Worm (Caenorhabditis elegans) whole organism, L3 larva: Measurements from ENCODE around the gene Y54G2A.49.

Source experiments
- ZK546.5 ChIP-seq: sonication (generic microtip); optimal IDR thresholded peaks from 2 replicates; lab custom pipeline; 2017; ENCODE audit warnings: missing biosample characterization, missing genetic modification characterization
- aly-2 ChIP-seq: fragments of 150-350 bp; optimal IDR thresholded peaks from 2 replicates; lab custom pipeline; 2014; ENCODE audit warnings: missing biosample characterization, missing genetic modification characterization
- ceh-82 ChIP-seq: fragments of 150-350 bp; optimal IDR thresholded peaks from 2 replicates; lab custom pipeline; 2014; ENCODE audit warnings: missing biosample characterization, missing genetic modification characterization
- daf-12 ChIP-seq: fragments of 150-350 bp; optimal IDR thresholded peaks from 2 replicates; lab custom pipeline; 2014; ENCODE audit warnings: missing biosample characterization, missing genetic modification reagents, missing genetic modification characterization
- egl-27 ChIP-seq: sonication (generic microtip); optimal IDR thresholded peaks from 4 replicates; lab custom pipeline; 2017; ENCODE audit warnings: missing biosample characterization, missing genetic modification reagents, missing genetic modification characterization
- egl-5 ChIP-seq: fragments of 150-350 bp; optimal IDR thresholded peaks from 2 replicates; lab custom pipeline; 2017; ENCODE audit warnings: missing biosample characterization, missing genetic modification reagents, missing genetic modification characterization, inconsistent platforms
- elt-2 ChIP-seq: sonication (generic microtip); optimal IDR thresholded peaks from 2 replicates; lab custom pipeline; 2016; ENCODE audit warnings: missing genetic modification reagents, mild to moderate bottlenecking, missing genetic modification characterization, missing compliant biosample characterization
- eor-1 ChIP-seq, 2 experiments: fragments of 150-350 bp; optimal IDR thresholded peaks; 2 replicates each; lab custom pipeline; 2014 to 2018; ENCODE audit warnings: missing biosample characterization in 2 of 2, missing genetic modification characterization in 2 of 2
- fkh-10 ChIP-seq: sonication (generic microtip); optimal IDR thresholded peaks from 2 replicates; lab custom pipeline; 2017; ENCODE audit warnings: missing biosample characterization, missing genetic modification reagents, missing genetic modification characterization
- fkh-2 ChIP-seq: fragments of 150-350 bp; optimal IDR thresholded peaks from 2 replicates; lab custom pipeline; 2014; ENCODE audit warnings: missing biosample characterization, missing genetic modification reagents, missing genetic modification characterization
- fos-1 ChIP-seq: fragments of 150-350 bp; optimal IDR thresholded peaks from 2 replicates; lab custom pipeline; 2014; ENCODE audit warnings: missing biosample characterization, missing genetic modification characterization
- hmg-11 ChIP-seq: sonication (generic microtip); optimal IDR thresholded peaks from 2 replicates; lab custom pipeline; 2016; ENCODE audit warnings: missing genetic modification characterization, missing compliant biosample characterization
- jun-1 ChIP-seq: fragments of 150-350 bp; optimal IDR thresholded peaks from 2 replicates; lab custom pipeline; 2014; ENCODE audit warnings: missing biosample characterization, missing genetic modification reagents, missing genetic modification characterization
- lin-15B ChIP-seq: fragments of 150-350 bp; optimal IDR thresholded peaks from 2 replicates; lab custom pipeline; 2014; ENCODE audit warnings: missing biosample characterization, missing genetic modification characterization
- lsy-12 ChIP-seq: sonication (generic microtip); optimal IDR thresholded peaks from 2 replicates; lab custom pipeline; 2016; ENCODE audit warnings: mild to moderate bottlenecking, missing genetic modification characterization, missing compliant biosample characterization
- mdl-1 ChIP-seq: fragments of 150-350 bp; optimal IDR thresholded peaks from 2 replicates; lab custom pipeline; 2014; ENCODE audit warnings: missing biosample characterization, missing genetic modification characterization
- mml-1 ChIP-seq: fragments of 150-350 bp; sonication (generic microtip); optimal IDR thresholded peaks from 3 replicates; lab custom pipeline; 2014; ENCODE audit warnings: missing biosample characterization, missing genetic modification characterization
- nfya-1 ChIP-seq: sonication (generic microtip); optimal IDR thresholded peaks from 2 replicates; lab custom pipeline; 2017; ENCODE audit warnings: missing genetic modification characterization, mild to moderate bottlenecking, missing compliant biosample characterization, antibody characterized with exemption, moderate library complexity; ENCODE audit not compliant: insufficient read depth
- nhr-11 ChIP-seq: fragments of 150-350 bp; optimal IDR thresholded peaks from 2 replicates; lab custom pipeline; 2014; ENCODE audit warnings: missing biosample characterization, missing genetic modification characterization
- nhr-12 ChIP-seq: fragments of 150-350 bp; optimal IDR thresholded peaks from 2 replicates; lab custom pipeline; 2014; ENCODE audit warnings: missing biosample characterization, missing genetic modification characterization
- nhr-23 ChIP-seq: fragments of 150-350 bp; optimal IDR thresholded peaks from 2 replicates; lab custom pipeline; 2014; ENCODE audit warnings: missing biosample characterization, missing genetic modification reagents, missing genetic modification characterization
- nhr-237 ChIP-seq: fragments of 150-350 bp; optimal IDR thresholded peaks from 2 replicates; lab custom pipeline; 2014; ENCODE audit warnings: missing biosample characterization, missing genetic modification characterization
- nhr-28 ChIP-seq: fragments of 150-350 bp; optimal IDR thresholded peaks from 2 replicates; lab custom pipeline; 2014; ENCODE audit warnings: missing biosample characterization, missing genetic modification characterization
- nhr-67 ChIP-seq: fragments of 150-350 bp; optimal IDR thresholded peaks from 2 replicates; lab custom pipeline; 2014; ENCODE audit warnings: missing biosample characterization, missing genetic modification characterization
- nhr-76 ChIP-seq: fragments of 150-350 bp; sonication (generic microtip); optimal IDR thresholded peaks from 5 replicates; lab custom pipeline; 2014; ENCODE audit warnings: missing biosample characterization, missing genetic modification characterization
- pqm-1 ChIP-seq: fragments of 150-350 bp; optimal IDR thresholded peaks from 2 replicates; lab custom pipeline; 2017; ENCODE audit warnings: missing biosample characterization, missing genetic modification characterization, inconsistent platforms
- sea-2 ChIP-seq: fragments of 150-350 bp; sonication (generic microtip); optimal IDR thresholded peaks from 4 replicates; lab custom pipeline; 2014; ENCODE audit warnings: missing biosample characterization, missing genetic modification reagents, missing genetic modification characterization
- skn-1 ChIP-seq: fragments of 150-350 bp; optimal IDR thresholded peaks from 2 replicates; lab custom pipeline; 2014; ENCODE audit warnings: missing biosample characterization, missing genetic modification characterization
- snpc-4 ChIP-seq: fragments of 150-350 bp; optimal IDR thresholded peaks from 2 replicates; lab custom pipeline; 2014; ENCODE audit warnings: missing biosample characterization, missing genetic modification characterization
- tbx-2 ChIP-seq: sonication (generic microtip); optimal IDR thresholded peaks from 2 replicates; lab custom pipeline; 2016; ENCODE audit warnings: mild to moderate bottlenecking, missing genetic modification characterization, missing compliant biosample characterization
- unc-39 ChIP-seq: sonication (generic microtip); optimal IDR thresholded peaks from 4 replicates; lab custom pipeline; 2017; ENCODE audit warnings: missing biosample characterization, missing genetic modification characterization
- unc-62 ChIP-seq: fragments of 150-350 bp; sonication (generic microtip); optimal IDR thresholded peaks from 4 replicates; lab custom pipeline; 2014; ENCODE audit warnings: missing biosample characterization, missing genetic modification reagents, missing genetic modification characterization
- zag-1 ChIP-seq: fragments of 150-350 bp; optimal IDR thresholded peaks from 2 replicates; lab custom pipeline; 2014; ENCODE audit warnings: missing biosample characterization, missing genetic modification characterization
- ztf-11 ChIP-seq: fragments of 150-350 bp; optimal IDR thresholded peaks from 2 replicates; lab custom pipeline; 2014; ENCODE audit warnings: missing biosample characterization, missing genetic modification characterization
- ztf-4 ChIP-seq: fragments of 150-350 bp; optimal IDR thresholded peaks from 2 replicates; lab custom pipeline; 2014; ENCODE audit warnings: missing biosample characterization, missing genetic modification characterization

Y54G2A.49 gene

DNA sequence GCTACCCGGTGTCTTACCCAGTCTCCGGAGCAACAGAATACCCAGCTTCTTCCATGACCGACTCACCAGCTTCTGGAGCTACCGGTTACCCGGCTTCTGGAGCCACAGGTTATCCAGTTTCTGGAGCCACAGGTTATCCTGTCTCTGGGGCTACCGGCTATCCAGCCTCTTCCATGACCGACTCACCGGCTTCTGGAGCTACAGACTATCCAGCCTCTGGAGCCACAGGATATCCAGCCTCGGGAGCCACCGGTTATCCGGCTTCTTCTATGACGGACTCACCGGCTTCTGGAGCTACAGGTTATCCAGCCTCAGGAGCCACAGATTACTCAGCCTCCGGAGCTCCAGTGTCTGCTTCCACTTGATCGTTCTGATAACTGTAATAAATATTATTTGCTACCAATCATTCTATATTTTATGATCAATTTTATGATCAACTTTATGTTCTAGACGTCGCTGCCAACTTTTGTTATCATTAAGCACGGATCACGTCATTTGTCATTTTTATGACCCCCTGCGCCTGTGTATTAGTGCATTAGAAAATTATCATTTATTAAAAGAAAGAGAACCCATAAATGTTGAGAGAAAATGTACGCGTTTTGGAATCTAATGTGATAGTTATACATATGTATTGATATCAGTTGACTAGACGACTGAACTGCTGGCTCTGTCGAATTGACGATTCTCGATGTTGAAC, 2.1 kb upstream of the Y54G2A.49 start:
- TF ChIP-seq nfya-1 (tag; lab: Kevin White, UChicago) (no peak), jun-1 (tag; lab: Kevin White, UChicago) (peak; percentile 12), daf-12 (tag; lab: Kevin White, UChicago) (no peak), snpc-4 (tag; lab: Kevin White, UChicago) (no peak), unc-62 (no peak), mml-1 (tag; lab: Kevin White, UChicago) (no peak), ztf-4 (tag; lab: Kevin White, UChicago) (no peak), eor-1 (tag; optimal IDR thresholded peaks at IDR 0.05; lab: Kevin White, UChicago) (no peak), lin-15B (tag; lab: Kevin White, UChicago) (no peak), nhr-28 (tag; lab: Kevin White, UChicago) (no peak), tbx-2 (no peak), ZK546.5 (tag; lab: Kevin White, UChicago) (no peak), pqm-1 (tag; lab: Kevin White, UChicago) (peak; percentile 95), nhr-76 (no peak), unc-39 (tag; lab: Kevin White, UChicago) (no peak), ceh-82 (tag; lab: Kevin White, UChicago) (no peak), zag-1 (tag; lab: Kevin White, UChicago) (no peak), nhr-67 (tag; lab: Kevin White, UChicago) (no peak), nhr-23 (tag; lab: Kevin White, UChicago) (no peak), elt-2 (tag; lab: Kevin White, UChicago) (peak; percentile 93), mdl-1 (tag; lab: Kevin White, UChicago) (no peak)

DNA sequence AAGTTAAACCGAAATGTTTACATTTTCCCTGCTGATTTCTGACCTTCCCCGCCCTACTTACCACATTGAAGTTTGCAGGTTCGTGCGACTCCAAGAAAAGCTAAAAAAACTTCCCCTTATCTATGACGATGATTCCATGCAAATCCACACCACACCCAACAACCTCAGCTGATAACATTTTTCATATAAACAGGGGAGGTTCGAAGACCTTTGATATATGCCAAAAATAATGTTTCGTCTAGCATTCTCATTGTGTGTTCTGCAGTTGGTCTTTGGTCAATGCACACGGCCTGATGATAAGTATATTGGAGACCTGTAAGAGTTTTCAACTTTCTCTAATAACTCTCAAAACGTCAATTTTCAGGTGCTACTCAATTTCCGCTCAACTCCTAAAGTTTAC, 1.1 kb upstream of the Y54G2A.49 start:
- TF ChIP-seq pqm-1 (tag; lab: Kevin White, UChicago) = peak; percentile 67
- no peak for TF ChIP-seq lsy-12 (tag; lab: Kevin White, UChicago)
- TF ChIP-seq zag-1 (tag; lab: Kevin White, UChicago) = no peak
- TF ChIP-seq fkh-10 (GFP tag; lab: Kevin White, UChicago) = no peak
- TF ChIP-seq elt-2 (tag; lab: Kevin White, UChicago) = peak; percentile 83
- TF ChIP-seq, all 47 proteins: peak for 2

DNA sequence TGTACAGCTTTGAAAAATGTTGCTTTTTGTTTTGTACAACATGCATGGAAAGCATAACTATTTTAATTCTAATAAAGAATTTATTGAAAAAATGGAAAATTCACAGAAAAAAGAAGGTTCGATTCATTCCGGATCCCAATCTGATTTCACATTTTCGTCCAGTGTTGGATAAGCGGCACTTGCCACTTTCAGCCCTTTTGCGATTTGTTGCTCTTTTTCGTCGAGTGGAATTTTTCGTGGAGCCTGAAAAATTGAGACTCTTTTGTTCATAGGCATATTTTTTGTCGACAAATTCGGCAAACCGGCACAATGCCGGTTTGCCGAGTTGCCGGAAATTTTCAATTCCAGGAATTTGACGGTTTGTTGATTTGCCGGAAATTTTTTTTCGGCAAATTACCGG, 1.4 kb downstream of the Y54G2A.49 start:
- TF ChIP-seq nhr-23 (tag; lab: Kevin White, UChicago) (no peak), eor-1 (tag; optimal IDR thresholded peaks at IDR 0.05; lab: Kevin White, UChicago) (no peak), aly-2 (tag; lab: Kevin White, UChicago) (no peak), hmg-11 (no peak), nhr-76 (no peak), fkh-10 (GFP tag; lab: Kevin White, UChicago) (no peak), skn-1 (tag; lab: Kevin White, UChicago) (no peak), pqm-1 (tag; lab: Kevin White, UChicago) (no peak), tbx-2 (no peak), nfya-1 (tag; lab: Kevin White, UChicago) (no peak), fos-1 (no peak), lin-15B (tag; lab: Kevin White, UChicago) (no peak), jun-1 (tag; lab: Kevin White, UChicago) (no peak), ztf-11 (tag; lab: Kevin White, UChicago) (no peak), fkh-2 (tag; lab: Kevin White, UChicago) (no peak), zag-1 (tag; lab: Kevin White, UChicago) (no peak), ZK546.5 (tag; lab: Kevin White, UChicago) (no peak)

DNA sequence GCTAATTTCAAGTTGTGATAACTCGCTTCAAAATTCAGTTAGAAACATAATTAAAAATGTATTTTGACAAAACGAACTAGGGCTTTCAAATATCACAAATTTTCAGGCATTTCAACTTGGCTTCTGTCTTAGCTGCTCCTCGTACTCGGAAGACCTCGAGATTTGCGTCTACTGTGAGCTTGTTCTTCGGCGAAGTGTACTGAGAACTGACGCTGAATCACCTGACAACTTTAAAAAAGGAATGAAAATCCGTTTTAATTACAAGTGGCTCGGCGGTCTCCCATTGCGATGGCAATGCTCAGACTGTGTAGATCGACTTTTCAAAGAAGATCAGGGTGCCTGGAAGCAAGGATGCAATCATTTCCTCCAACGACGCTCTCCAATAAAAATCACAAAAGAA, 2.5 kb downstream of the Y54G2A.49 start, which contains the start of gene clec-85:
Gene clec-85, plus strand, starts transcription at position 301 of the 400 bp plus-strand sequence.
- TF ChIP-seq ZK546.5 (tag; lab: Kevin White, UChicago) (no peak), lsy-12 (tag; lab: Kevin White, UChicago) (no peak), nhr-12 (no peak), egl-27 (tag; lab: Kevin White, UChicago) (no peak), nhr-23 (tag; lab: Kevin White, UChicago) (no peak), ceh-82 (tag; lab: Kevin White, UChicago) (no peak), egl-5 (no peak)

DNA sequence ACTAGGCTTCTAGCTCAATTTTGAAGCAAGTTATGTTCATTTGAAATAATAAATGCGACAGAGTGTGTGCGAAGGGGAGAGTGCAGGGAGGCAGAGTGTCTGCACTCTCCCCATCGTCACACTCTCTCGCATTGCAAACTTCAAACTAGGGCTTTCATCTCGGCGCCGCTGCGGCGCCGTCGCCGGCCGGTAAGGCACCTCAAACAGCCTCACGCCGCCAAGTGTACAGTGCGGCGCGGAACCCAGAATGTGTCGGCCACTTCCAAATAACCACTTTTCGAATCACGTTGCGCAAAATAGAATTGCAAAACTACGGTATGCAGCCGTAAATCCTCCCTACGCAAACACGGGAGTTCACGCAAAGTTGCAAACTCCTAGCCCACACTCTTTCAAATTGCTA, 3.8 kb downstream of the Y54G2A.49 start:
- TF ChIP-seq nhr-11 (tag; lab: Kevin White, UChicago) (no peak), daf-12 (tag; lab: Kevin White, UChicago) (no peak), fkh-2 (tag; lab: Kevin White, UChicago) (no peak), unc-39 (tag; lab: Kevin White, UChicago) (no peak), hmg-11 (no peak), nhr-67 (tag; lab: Kevin White, UChicago) (no peak), nhr-76 (no peak), mdl-1 (tag; lab: Kevin White, UChicago) (no peak), nhr-237 (tag; lab: Kevin White, UChicago) (no peak), sea-2 (GFP tag; lab: Kevin White, UChicago) (no peak), skn-1 (tag; lab: Kevin White, UChicago) (no peak), ceh-82 (tag; lab: Kevin White, UChicago) (no peak), pqm-1 (tag; lab: Kevin White, UChicago) (no peak), nhr-23 (tag; lab: Kevin White, UChicago) (no peak)
- TF ChIP-seq, all 47 proteins: peak for 0
